Fruit fly (Drosophila melanogaster) whole organism, wandering third instar larva: ENCODE measurements around the gene CG6470.
A peak's percentile ranks its signal among the peaks of the same experiment; 100 is the strongest.

Experiments
- Abd-B ChIP-seq: fragments of >200 bp; optimal IDR thresholded peaks from 2 replicates; lab custom pipeline; 2017; ENCODE audit warnings: missing biosample characterization, missing genetic modification characterization
- Dfd ChIP-seq: fragments of >200 bp; optimal IDR thresholded peaks from 2 replicates; lab custom pipeline; 2017; ENCODE audit warnings: missing biosample characterization, missing genetic modification characterization
- GATAd ChIP-seq: sonication (Bioruptor generic); optimal IDR thresholded peaks from 2 replicates; lab custom pipeline; 2016; ENCODE audit warnings: missing biosample characterization, missing genetic modification characterization
- HLH106 ChIP-seq: fragments of 200-800 bp; optimal IDR thresholded peaks from 3 replicates; lab custom pipeline; 2019; ENCODE audit warnings: missing biosample characterization, mild to moderate bottlenecking, missing genetic modification characterization, moderate library complexity
- Hr78 ChIP-seq: fragments of >200 bp; optimal IDR thresholded peaks from 2 replicates; lab custom pipeline; 2017; ENCODE audit warnings: missing biosample characterization, missing genetic modification characterization
- Hr83 ChIP-seq: fragments of 200-300 bp; sonication (Bioruptor generic); optimal IDR thresholded peaks from 2 replicates; lab custom pipeline; 2016; ENCODE audit warnings: missing biosample characterization, mild to moderate bottlenecking, missing genetic modification characterization, moderate library complexity; ENCODE audit not compliant: poor library complexity, severe bottlenecking
- OdsH ChIP-seq: fragments of 200-800 bp; sonication (Bioruptor generic); optimal IDR thresholded peaks from 2 replicates; lab custom pipeline; 2016; ENCODE audit warnings: missing biosample characterization, mild to moderate bottlenecking, missing genetic modification characterization
- brk ChIP-seq: fragments of 200-800 bp; sonication (Bioruptor generic); optimal IDR thresholded peaks from 2 replicates; lab custom pipeline; 2016; ENCODE audit warnings: missing biosample characterization, mild to moderate bottlenecking, missing genetic modification characterization
- ey ChIP-seq: fragments of 200-800 bp; sonication (Bioruptor generic); optimal IDR thresholded peaks from 2 replicates; lab custom pipeline; 2016; ENCODE audit warnings: missing biosample characterization, missing genetic modification characterization
- jim ChIP-seq: fragments of 175-275, 200-325 bp; sonication (Bioruptor generic); optimal IDR thresholded peaks from 2 replicates; lab custom pipeline; 2016; ENCODE audit warnings: missing biosample characterization, mild to moderate bottlenecking, missing genetic modification characterization
- pan ChIP-seq: fragments of >200 bp; optimal IDR thresholded peaks from 2 replicates; lab custom pipeline; 2017
- psq ChIP-seq: fragments of 200-800 bp; sonication (Bioruptor generic); optimal IDR thresholded peaks from 3 replicates; lab custom pipeline; 2017; ENCODE audit warnings: missing biosample characterization, mild to moderate bottlenecking, missing genetic modification characterization, moderate library complexity
- sage ChIP-seq: fragments of 200-800 bp; sonication (Bioruptor generic); optimal IDR thresholded peaks from 2 replicates; lab custom pipeline; 2016; ENCODE audit warnings: missing biosample characterization, mild to moderate bottlenecking, missing genetic modification characterization
- sv ChIP-seq: fragments of 200-800 bp; sonication (Bioruptor generic); optimal IDR thresholded peaks from 3 replicates; lab custom pipeline; 2016; ENCODE audit warnings: missing biosample characterization, missing genetic modification characterization

- TF ChIP-seq sage (no peak), OdsH (GFP tag; lab: Kevin White, UChicago) (peak; percentile 22), ey (GFP tag; lab: Kevin White, UChicago) (peak; percentile 76), Dfd (GFP tag; lab: Kevin White, UChicago) (no peak), jim (no peak), pan (lab: Kevin White, UChicago) (no peak), psq (GFP tag; lab: Kevin White, UChicago) (no peak), HLH106 (tag; lab: Kevin White, UChicago) (peak; percentile 77), brk (no peak), Hr83 (GFP tag; lab: Kevin White, UChicago) (no peak), sv (no peak), GATAd (GFP tag; lab: Kevin White, UChicago) (no peak), Hr78 (GFP tag; lab: Kevin White, UChicago) (no peak), Abd-B (no peak)
Observed at dm6 chrX:18538204-18538864, 23.7 kb upstream of the CG6470 start.
